Fruit fly (Drosophila melanogaster): Measurements from ENCODE around the gene CG42371.

Gene CG42371

DNA sequence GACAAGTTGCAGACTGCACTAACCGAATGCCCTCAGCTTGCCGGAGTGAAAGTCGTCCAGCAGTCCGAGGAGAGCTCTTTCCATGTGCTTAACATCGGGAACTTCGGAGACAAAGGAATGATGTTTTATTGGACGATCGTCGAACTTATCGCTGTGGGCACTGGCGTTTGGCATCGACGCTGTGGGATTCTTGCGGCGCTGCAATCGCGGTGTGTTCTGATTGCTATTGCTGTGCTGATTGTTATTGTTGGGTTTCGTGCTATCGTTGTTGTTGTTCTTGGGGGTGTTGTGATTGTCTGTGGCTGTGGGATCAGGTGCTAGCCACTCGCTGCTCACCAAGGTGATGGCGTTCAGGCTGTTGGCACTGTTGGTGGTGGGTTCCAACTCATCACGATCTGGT, 26.4 kb downstream of the CG42371 start:
- TF ChIP-seq ovo (GFP tag; optimal IDR thresholded peaks at IDR 0.05) = no peak
- no peak for TF ChIP-seq CG7101 (tag; optimal IDR thresholded peaks at IDR 0.05)
- TF ChIP-seq Crg-1 (GFP tag; optimal IDR thresholded peaks at IDR 0.05) = no peak
- no peak for TF ChIP-seq CG12768 (GFP tag; optimal IDR thresholded peaks at IDR 0.05)
- no peak for TF ChIP-seq Clk (GFP tag; optimal IDR thresholded peaks at IDR 0.05)
- no peak for TF ChIP-seq CG11617 (GFP tag; optimal IDR thresholded peaks at IDR 0.05)
- no peak for TF ChIP-seq Mnt (GFP tag; optimal IDR thresholded peaks at IDR 0.05)
- TF ChIP-seq pad (GFP tag; optimal IDR thresholded peaks at IDR 0.05) = no peak
- TF ChIP-seq cnc (optimal IDR thresholded peaks at IDR 0.05) = no peak
- no peak for TF ChIP-seq toe (GFP tag; optimal IDR thresholded peaks at IDR 0.05)

DNA sequence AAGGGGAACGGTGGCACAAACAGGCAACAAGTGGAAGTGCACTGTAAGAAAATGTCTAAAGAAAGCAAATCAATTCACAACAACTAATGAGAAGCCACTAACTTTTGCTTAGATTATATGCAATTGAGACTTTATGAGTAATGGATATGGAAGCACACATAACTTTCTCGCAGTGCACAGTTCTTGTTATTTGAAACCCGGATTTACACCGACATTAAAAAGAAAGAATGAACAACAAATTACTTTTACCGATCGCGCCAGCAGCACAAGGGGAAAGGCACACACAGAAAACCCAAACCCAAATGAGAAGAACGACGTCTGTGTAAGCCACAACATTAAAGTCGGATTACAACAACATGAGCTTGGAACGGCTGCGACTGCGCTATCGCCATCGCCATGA, 27.9 kb downstream of the CG42371 start:
- TF ChIP-seq CG7101 (tag; optimal IDR thresholded peaks at IDR 0.05) = no peak
- TF ChIP-seq ovo (GFP tag; optimal IDR thresholded peaks at IDR 0.05) = no peak
- TF ChIP-seq Crg-1 (GFP tag; optimal IDR thresholded peaks at IDR 0.05) = no peak
- TF ChIP-seq Clk (GFP tag; optimal IDR thresholded peaks at IDR 0.05) = no peak
- no peak for TF ChIP-seq tj (GFP tag; optimal IDR thresholded peaks at IDR 0.05)
- TF ChIP-seq bab1 (GFP tag; optimal IDR thresholded peaks at IDR 0.05) = no peak
- TF ChIP-seq CG33017 (tag; optimal IDR thresholded peaks at IDR 0.05) = no peak
- TF ChIP-seq CG1620 (GFP tag; optimal IDR thresholded peaks at IDR 0.05) = no peak
- TF ChIP-seq cic (GFP tag; optimal IDR thresholded peaks at IDR 0.05) = no peak
- no peak for TF ChIP-seq CG11617 (GFP tag; optimal IDR thresholded peaks at IDR 0.05)
- TF ChIP-seq cnc (optimal IDR thresholded peaks at IDR 0.05) = no peak
- TF ChIP-seq CG5204 (GFP tag; optimal IDR thresholded peaks at IDR 0.05) = no peak
- TF ChIP-seq CG14711 (tag; optimal IDR thresholded peaks at IDR 0.05) = no peak
- no peak for TF ChIP-seq Hr96 (GFP tag; optimal IDR thresholded peaks at IDR 0.05)
- no peak for TF ChIP-seq toe (GFP tag; optimal IDR thresholded peaks at IDR 0.05)
- TF ChIP-seq CG12768 (GFP tag; optimal IDR thresholded peaks at IDR 0.05) = no peak

DNA sequence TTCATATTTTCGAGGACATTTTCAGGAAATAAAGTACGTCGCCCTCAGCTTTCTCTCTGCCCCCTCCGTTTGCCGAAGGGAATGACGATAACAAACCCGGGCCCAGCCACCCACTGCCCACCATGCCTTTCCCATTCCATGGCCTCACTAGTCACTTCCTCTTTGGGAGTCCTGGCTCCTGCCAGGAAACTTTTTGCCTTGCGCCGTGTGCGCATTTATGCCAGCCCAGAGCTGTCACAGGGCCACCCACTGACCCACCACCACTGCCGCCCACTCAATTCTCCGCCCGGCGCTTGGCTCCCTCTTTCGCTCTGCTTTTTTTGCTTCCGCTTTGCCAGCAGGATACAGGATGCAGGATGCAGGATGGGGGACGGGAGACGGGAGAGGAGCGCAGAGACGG, 29.6 kb downstream of the CG42371 start:
- no peak for TF ChIP-seq CG5204 (GFP tag; optimal IDR thresholded peaks at IDR 0.05)
- no peak for TF ChIP-seq CG11617 (GFP tag; optimal IDR thresholded peaks at IDR 0.05)
- TF ChIP-seq pad (GFP tag; optimal IDR thresholded peaks at IDR 0.05) = no peak
- no peak for TF ChIP-seq ovo (GFP tag; optimal IDR thresholded peaks at IDR 0.05)
- TF ChIP-seq CG7045 (GFP tag; optimal IDR thresholded peaks at IDR 0.05) = no peak
- no peak for TF ChIP-seq Mnt (GFP tag; optimal IDR thresholded peaks at IDR 0.05)
- no peak for TF ChIP-seq bab1 (GFP tag; optimal IDR thresholded peaks at IDR 0.05)
- TF ChIP-seq cnc (optimal IDR thresholded peaks at IDR 0.05) = no peak
- no peak for TF ChIP-seq kay (GFP tag; ENCODE audit: borderline replicate concordance)
- TF ChIP-seq CG14711 (tag; optimal IDR thresholded peaks at IDR 0.05) = no peak

DNA sequence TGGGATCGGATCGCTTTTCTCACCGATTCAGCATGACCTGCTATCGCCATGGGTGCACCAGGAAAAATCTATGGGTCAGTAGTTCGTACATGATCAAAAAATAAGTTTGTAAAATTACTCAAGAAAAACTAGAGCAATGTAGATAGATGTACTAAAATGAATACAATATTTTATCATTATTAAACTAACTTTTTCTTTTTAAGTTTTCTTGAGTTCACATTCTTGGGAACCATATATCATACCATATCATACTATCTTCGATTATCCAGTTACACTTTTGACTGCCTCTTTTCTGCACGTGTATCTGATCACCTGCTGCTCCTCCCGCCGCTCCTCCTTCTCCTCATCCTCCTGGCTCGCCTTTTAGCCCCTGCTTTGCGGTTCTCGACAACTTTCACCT, 31.7 kb downstream of the CG42371 start:
- TF ChIP-seq CG7101 (tag; optimal IDR thresholded peaks at IDR 0.05) (no peak), CG12768 (GFP tag; optimal IDR thresholded peaks at IDR 0.05) (no peak), CG7045 (GFP tag; optimal IDR thresholded peaks at IDR 0.05) (no peak), cic (GFP tag; optimal IDR thresholded peaks at IDR 0.05) (no peak), CG1620 (GFP tag; optimal IDR thresholded peaks at IDR 0.05) (no peak), Hr96 (GFP tag; optimal IDR thresholded peaks at IDR 0.05) (no peak), Mnt (GFP tag; optimal IDR thresholded peaks at IDR 0.05) (no peak), CG11617 (GFP tag; optimal IDR thresholded peaks at IDR 0.05) (no peak), tj (GFP tag; optimal IDR thresholded peaks at IDR 0.05) (no peak), bab1 (GFP tag; optimal IDR thresholded peaks at IDR 0.05) (no peak), CG5204 (GFP tag; optimal IDR thresholded peaks at IDR 0.05) (no peak), pad (GFP tag; optimal IDR thresholded peaks at IDR 0.05) (no peak), kay (GFP tag; ENCODE audit: borderline replicate concordance) (no peak), CG14711 (tag; optimal IDR thresholded peaks at IDR 0.05) (no peak), toe (GFP tag; optimal IDR thresholded peaks at IDR 0.05) (no peak), ovo (GFP tag; optimal IDR thresholded peaks at IDR 0.05) (no peak), Crg-1 (GFP tag; optimal IDR thresholded peaks at IDR 0.05) (no peak), Clk (GFP tag; optimal IDR thresholded peaks at IDR 0.05) (no peak), CG33017 (tag; optimal IDR thresholded peaks at IDR 0.05) (no peak), cnc (optimal IDR thresholded peaks at IDR 0.05) (no peak)

DNA sequence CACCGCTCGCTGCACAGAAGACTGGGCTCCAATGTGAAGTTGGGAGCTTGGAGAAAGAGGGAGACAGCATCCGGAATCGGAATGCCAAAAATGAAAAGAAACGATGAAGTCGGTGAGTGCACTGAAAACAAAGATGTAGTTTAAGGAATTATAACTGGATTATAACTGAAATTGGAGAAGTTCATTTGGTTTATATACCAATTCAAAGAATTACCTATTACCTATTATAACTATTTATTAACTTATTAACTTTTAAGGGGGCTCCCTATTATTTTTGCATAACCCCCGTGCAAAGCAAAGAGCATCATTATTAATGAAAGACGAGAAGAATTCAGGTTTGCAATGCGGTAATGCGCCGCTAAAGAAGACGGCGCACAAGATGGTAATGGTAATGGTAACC, 32.4 kb downstream of the CG42371 start:
- no peak for TF ChIP-seq bab1 (GFP tag; optimal IDR thresholded peaks at IDR 0.05)
- TF ChIP-seq CG7045 (GFP tag; optimal IDR thresholded peaks at IDR 0.05) = no peak
- no peak for TF ChIP-seq Mnt (GFP tag; optimal IDR thresholded peaks at IDR 0.05)
- no peak for TF ChIP-seq CG1620 (GFP tag; optimal IDR thresholded peaks at IDR 0.05)
- TF ChIP-seq CG11617 (GFP tag; optimal IDR thresholded peaks at IDR 0.05) = no peak
- TF ChIP-seq pad (GFP tag; optimal IDR thresholded peaks at IDR 0.05) = no peak
- TF ChIP-seq cnc (optimal IDR thresholded peaks at IDR 0.05) = no peak
- no peak for TF ChIP-seq Crg-1 (GFP tag; optimal IDR thresholded peaks at IDR 0.05)
- TF ChIP-seq tj (GFP tag; optimal IDR thresholded peaks at IDR 0.05) = no peak
- TF ChIP-seq CG7101 (tag; optimal IDR thresholded peaks at IDR 0.05) = no peak

DNA sequence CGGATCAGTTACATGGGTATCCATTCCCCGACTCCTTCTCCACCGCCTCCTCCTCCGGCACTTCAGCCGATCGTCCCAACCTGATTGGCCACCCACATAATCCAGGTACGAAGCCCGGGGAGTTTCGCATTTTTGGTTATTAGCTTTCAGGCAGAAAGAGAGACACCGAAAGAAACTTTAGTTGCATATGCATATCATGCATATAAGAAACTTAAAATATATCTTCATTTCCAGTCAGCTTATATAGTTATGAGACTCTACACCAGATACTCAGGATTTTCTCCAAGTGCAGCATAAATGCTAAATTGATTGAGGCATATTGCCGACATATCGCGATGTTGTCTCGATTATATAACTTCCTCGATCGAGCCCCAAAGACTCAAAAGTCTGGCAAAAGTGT, 32.9 kb downstream of the CG42371 start:
- TF ChIP-seq CG11617 (GFP tag; optimal IDR thresholded peaks at IDR 0.05) (no peak), CG7045 (GFP tag; optimal IDR thresholded peaks at IDR 0.05) (no peak), kay (GFP tag; ENCODE audit: borderline replicate concordance) (no peak), Crg-1 (GFP tag; optimal IDR thresholded peaks at IDR 0.05) (no peak), pad (GFP tag; optimal IDR thresholded peaks at IDR 0.05) (no peak), toe (GFP tag; optimal IDR thresholded peaks at IDR 0.05) (no peak)

DNA sequence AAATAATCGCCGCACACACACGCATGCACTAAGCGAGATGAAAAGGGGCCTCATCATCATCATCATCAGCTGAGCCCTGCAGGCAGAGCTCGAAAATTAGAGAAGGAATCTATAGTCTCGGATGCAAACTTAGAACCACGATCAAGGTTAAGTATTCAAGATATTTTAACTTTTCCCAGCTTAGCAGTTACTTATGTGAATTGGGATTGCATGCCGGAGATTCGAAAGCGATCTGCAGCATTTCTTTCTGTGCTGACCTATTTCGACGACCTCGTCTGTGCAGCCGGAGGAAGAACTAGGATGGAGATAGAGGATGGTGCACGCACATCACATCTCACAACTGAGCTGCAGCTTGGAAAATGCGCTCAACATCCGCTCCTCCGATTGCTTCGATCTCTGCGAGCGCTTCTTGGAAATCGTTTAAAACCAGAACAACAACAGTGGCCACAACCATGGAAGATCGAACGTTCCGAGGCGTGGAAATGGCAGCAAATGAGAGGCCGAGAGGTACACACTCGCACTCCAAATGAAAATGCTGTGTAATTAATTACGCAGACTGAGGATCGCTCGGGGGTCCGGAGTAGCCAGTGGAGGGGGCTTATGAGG, 34.2 kb downstream of the CG42371 start:
- TF ChIP-seq pad (GFP tag; optimal IDR thresholded peaks at IDR 0.05) (no peak), CG14711 (tag; optimal IDR thresholded peaks at IDR 0.05) (no peak), CG11617 (GFP tag; optimal IDR thresholded peaks at IDR 0.05) (no peak), Mnt (GFP tag; optimal IDR thresholded peaks at IDR 0.05) (no peak), CG7101 (tag; optimal IDR thresholded peaks at IDR 0.05) (no peak)

Data from whole organism, adult.